Worm (Caenorhabditis elegans) whole organism, young adult: ENCODE data around the gene unc-22.

Source experiments
- B0336.3 ChIP-seq: fragments of 200-800 bp; sonication (Bioruptor generic); IDR thresholded peaks from 2 replicates; pipeline ENCODE4 v1.3.6; 2022; ENCODE audit warnings: missing genetic modification characterization, missing compliant biosample characterization
- F10E7.11 ChIP-seq: sonication (generic microtip); optimal IDR thresholded peaks from 2 replicates; lab custom pipeline; 2017; ENCODE audit warnings: mild to moderate bottlenecking, missing genetic modification characterization, moderate library complexity, missing compliant biosample characterization
- F57C9.4 ChIP-seq: sonication (generic microtip); optimal IDR thresholded peaks from 2 replicates; lab custom pipeline; 2017; ENCODE audit warnings: mild to moderate bottlenecking, missing genetic modification characterization, missing compliant biosample characterization
- K11D2.4 ChIP-seq: fragments of 200-800 bp; sonication (Bioruptor generic); IDR thresholded peaks from 2 replicates; pipeline ENCODE4 v1.3.6; 2022; ENCODE audit warnings: missing genetic modification reagents, missing genetic modification characterization, missing compliant biosample characterization
- T26A5.8 ChIP-seq: sonication (generic microtip); optimal IDR thresholded peaks from 2 replicates; lab custom pipeline; 2016; ENCODE audit warnings: missing genetic modification characterization, missing compliant biosample characterization
- Y95B8A.8 ChIP-seq: fragments of 200-800 bp; sonication (Bioruptor generic); IDR thresholded peaks from 2 replicates; pipeline ENCODE4 v1.3.6; 2022; ENCODE audit warnings: missing genetic modification reagents, missing genetic modification characterization, missing compliant biosample characterization
- akir-1 ChIP-seq: fragments of 200-800 bp; sonication (Bioruptor generic); optimal IDR thresholded peaks from 2 replicates; lab custom pipeline; 2018; ENCODE audit warnings: mild to moderate bottlenecking, missing genetic modification characterization, moderate library complexity, missing compliant biosample characterization
- attf-6 ChIP-seq: fragments of 200-800 bp; sonication (Bioruptor generic); IDR thresholded peaks from 2 replicates; pipeline ENCODE4 v1.3.6; 2022; ENCODE audit warnings: missing genetic modification reagents, missing genetic modification characterization, missing compliant biosample characterization
- cebp-2 ChIP-seq: fragments of 200-800 bp; sonication (Bioruptor generic); IDR thresholded peaks from 2 replicates; pipeline ENCODE4 v1.3.6; 2022; ENCODE audit warnings: missing genetic modification characterization, missing compliant biosample characterization
- ceh-40 ChIP-seq: fragments of 200-800 bp; sonication (Bioruptor generic); IDR thresholded peaks from 2 replicates; pipeline ENCODE4 v1.3.6; 2022; ENCODE audit warnings: missing genetic modification characterization, missing compliant biosample characterization
- die-1 ChIP-seq: sonication (generic microtip); optimal IDR thresholded peaks from 2 replicates; lab custom pipeline; 2016; ENCODE audit warnings: missing genotype, mild to moderate bottlenecking, missing genetic modification characterization, missing compliant biosample characterization
- egrh-3 ChIP-seq: fragments of 200-800 bp; sonication (Bioruptor generic); IDR thresholded peaks from 2 replicates; pipeline ENCODE4 v1.3.6; 2022; ENCODE audit warnings: missing genetic modification reagents, missing genetic modification characterization, missing compliant biosample characterization
- him-1 ChIP-seq: sonication (generic microtip); optimal IDR thresholded peaks from 2 replicates; lab custom pipeline; 2016; ENCODE audit warnings: missing genotype, missing genetic modification reagents, missing genetic modification characterization, missing compliant biosample characterization
- lin-40 ChIP-seq: sonication (generic microtip); optimal IDR thresholded peaks from 2 replicates; lab custom pipeline; 2016; ENCODE audit warnings: missing genetic modification characterization, mild to moderate bottlenecking, missing compliant biosample characterization, missing genotype, missing genetic modification reagents
- madf-6 ChIP-seq: fragments of 200-800 bp; sonication (Bioruptor generic); IDR thresholded peaks from 2 replicates; pipeline ENCODE4 v1.3.6; 2022; ENCODE audit warnings: missing genetic modification reagents, missing genetic modification characterization, missing compliant biosample characterization
- mes-4 ChIP-seq: sonication (generic microtip); optimal IDR thresholded peaks from 2 replicates; lab custom pipeline; 2016; ENCODE audit warnings: missing genotype, missing genetic modification characterization, missing compliant biosample characterization
- nfya-2 ChIP-seq: fragments of 200-800 bp; sonication (Bioruptor generic); IDR thresholded peaks from 2 replicates; pipeline ENCODE4 v1.3.6; 2022; ENCODE audit warnings: missing genetic modification reagents, missing genetic modification characterization, missing compliant biosample characterization
- nhr-80 ChIP-seq: sonication (generic microtip); optimal IDR thresholded peaks from 2 replicates; lab custom pipeline; 2016; ENCODE audit warnings: missing genetic modification characterization, missing compliant biosample characterization
- repo-1 ChIP-seq: sonication (generic microtip); optimal IDR thresholded peaks from 2 replicates; lab custom pipeline; 2017; ENCODE audit warnings: mild to moderate bottlenecking, missing genetic modification characterization, missing compliant biosample characterization
- sdz-38 ChIP-seq: sonication (generic microtip); optimal IDR thresholded peaks from 2 replicates; lab custom pipeline; 2016; ENCODE audit warnings: missing genotype, missing genetic modification characterization, missing compliant biosample characterization
- snpc-1.3 ChIP-seq: sonication (generic microtip); optimal IDR thresholded peaks from 2 replicates; lab custom pipeline; 2017; ENCODE audit warnings: missing genetic modification characterization, mild to moderate bottlenecking, missing compliant biosample characterization, antibody characterized with exemption, moderate library complexity, missing genotype, missing genetic modification reagents; ENCODE audit not compliant: insufficient read depth
- somi-1 ChIP-seq: fragments of 200-800 bp; sonication (Bioruptor generic); optimal IDR thresholded peaks from 2 replicates; lab custom pipeline; 2018; ENCODE audit warnings: mild to moderate bottlenecking, missing genetic modification characterization, missing compliant biosample characterization
- tbx-9 ChIP-seq: sonication (generic microtip); optimal IDR thresholded peaks from 2 replicates; lab custom pipeline; 2016; ENCODE audit warnings: borderline replicate concordance, missing genetic modification characterization, inconsistent platforms, missing compliant biosample characterization
- unc-62 ChIP-seq: fragments of 150-350 bp; optimal IDR thresholded peaks from 2 replicates; lab custom pipeline; 2014; ENCODE audit warnings: missing biosample characterization, missing genetic modification reagents, missing genetic modification characterization
- zfh-2 ChIP-seq: fragments of 200-800 bp; sonication (Bioruptor generic); conservative IDR thresholded peaks from 2 replicates; pipeline ENCODE4 v1.3.6; 2022; ENCODE audit warnings: missing genetic modification reagents, missing genetic modification characterization, missing compliant biosample characterization
- zim-3 ChIP-seq: sonication (generic microtip); optimal IDR thresholded peaks from 2 replicates; lab custom pipeline; 2017; ENCODE audit warnings: mild to moderate bottlenecking, missing genetic modification characterization, moderate library complexity, missing compliant biosample characterization
- ztf-18 ChIP-seq: sonication (generic microtip); optimal IDR thresholded peaks from 2 replicates; lab custom pipeline; 2016; ENCODE audit warnings: missing genotype, mild to moderate bottlenecking, missing genetic modification characterization, missing compliant biosample characterization
- ztf-22 ChIP-seq: fragments of 200-800 bp; sonication (Bioruptor generic); optimal IDR thresholded peaks from 2 replicates; lab custom pipeline; 2018; ENCODE audit warnings: mild to moderate bottlenecking, missing genetic modification characterization, moderate library complexity, missing compliant biosample characterization
- ztf-25 ChIP-seq: fragments of 200-800 bp; sonication (Bioruptor generic); IDR thresholded peaks from 2 replicates; pipeline ENCODE4 v1.3.6; 2022; ENCODE audit warnings: missing genetic modification reagents, missing genetic modification characterization, missing compliant biosample characterization
- ztf-26 ChIP-seq: sonication (generic microtip); optimal IDR thresholded peaks from 2 replicates; lab custom pipeline; 2017; ENCODE audit warnings: missing genetic modification characterization, missing compliant biosample characterization

The unc-22 gene

DNA sequence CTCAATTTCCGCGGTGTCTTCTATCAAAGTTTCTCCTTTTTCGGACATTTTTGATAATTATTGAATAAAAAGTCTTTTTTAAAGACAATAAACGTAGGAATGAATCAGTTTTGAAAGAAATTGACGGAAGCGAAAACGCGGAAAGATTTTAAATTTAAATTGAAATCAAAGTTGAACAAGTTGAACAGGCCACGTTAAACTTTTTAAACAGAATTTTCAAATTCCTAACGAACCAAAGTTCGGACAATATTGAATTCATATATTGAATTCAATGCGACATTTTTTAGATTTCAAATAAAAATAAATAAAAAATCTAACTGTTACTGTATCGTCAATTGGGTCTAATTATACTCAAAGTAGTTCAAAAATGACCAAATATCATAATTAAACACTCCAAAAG lies 61.1 kb downstream of the unc-22 start, which contains the start of gene hdl-1:
TSS of gene hdl-1 (minus strand) at position 101 of the 400 bp plus-strand sequence.
- TF ChIP-seq tbx-9 (tag; lab: Kevin White, UChicago) = no peak
- TF ChIP-seq die-1 = no peak

DNA sequence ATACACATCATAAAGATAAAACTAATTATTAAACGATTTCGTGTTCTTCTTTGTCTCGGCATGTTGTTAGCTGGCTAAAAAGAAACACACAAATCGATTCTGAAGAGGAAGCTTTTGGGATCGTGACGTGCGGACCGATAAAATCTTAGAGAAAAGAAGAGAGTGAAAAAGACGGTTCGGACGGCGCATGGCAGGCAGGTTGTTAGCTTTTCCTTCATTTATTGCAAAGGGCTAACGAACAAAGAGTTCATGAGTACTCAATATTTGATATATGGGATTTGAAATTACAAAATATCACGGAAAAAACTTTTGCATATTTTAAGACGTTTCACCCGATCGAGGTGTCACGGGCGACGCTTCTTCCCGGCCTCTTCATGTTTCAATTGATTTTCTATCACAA lies 65.2 kb downstream of the unc-22 start, which contains the start of gene ZK829.3:
TSS of gene ZK829.3 (minus strand) at position 101 of the 400 bp plus-strand sequence.
- TF ChIP-seq egrh-3 (GFP tag; lab: Robert Waterston, UW) (no peak), F57C9.4 (tag; lab: Kevin White, UChicago) (no peak), ceh-40 (GFP tag; lab: Robert Waterston, UW) (no peak), somi-1 (GFP tag; lab: Kevin White, UChicago) (no peak), ztf-18 (no peak)

ce11 chrIV:11942313-11942712 lies 68.5 kb downstream of the unc-22 start, which contains the start of gene ZK829.1:
ZK829.1 (minus strand) TSS chrIV:11942413.
- TF ChIP-seq sdz-38 (tag; lab: Kevin White, UChicago) (no peak), Y95B8A.8 (GFP tag; lab: Robert Waterston, UW) (no peak), ztf-22 (no peak), F10E7.11 (no peak), nhr-80 (no peak), repo-1 (no peak), T26A5.8 (no peak), madf-6 (no peak)

DNA sequence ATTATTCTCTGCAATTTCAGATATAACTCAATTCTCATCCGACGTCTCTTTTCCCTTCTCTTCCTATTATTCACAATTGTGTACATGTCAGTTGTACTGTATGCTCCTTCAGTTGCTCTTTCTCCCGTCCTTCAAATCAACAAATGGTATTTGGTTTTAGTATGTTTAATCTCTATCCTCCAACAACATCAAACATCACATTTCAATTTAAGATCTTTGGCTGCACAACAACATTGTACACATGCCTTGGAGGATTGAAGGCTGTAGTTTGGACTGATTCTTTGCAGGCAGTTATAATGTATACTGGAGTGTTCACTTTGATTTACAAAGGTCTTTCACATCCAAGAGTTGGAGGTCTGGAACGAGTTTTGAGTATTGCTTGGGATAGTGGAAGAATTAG lies 72.3 kb downstream of the unc-22 start:
- TF ChIP-seq mes-4 (no peak), snpc-1.3 (tag; lab: Kevin White, UChicago) (no peak), somi-1 (GFP tag; lab: Kevin White, UChicago) (no peak), T26A5.8 (no peak), K11D2.4 (GFP tag; lab: Robert Waterston, UW) (0 out of 2 replicates have a peak, but pooled peaks have one; percentile 43)

- TF ChIP-seq mes-4 (no peak), ztf-26 (tag; lab: Kevin White, UChicago) (no peak)
Observed at ce11 chrIV:11937087-11937486, 73.7 kb downstream of the unc-22 start, which contains the start of gene slc-5A12. slc-5A12 (plus strand) TSS chrIV:11937419.

DNA sequence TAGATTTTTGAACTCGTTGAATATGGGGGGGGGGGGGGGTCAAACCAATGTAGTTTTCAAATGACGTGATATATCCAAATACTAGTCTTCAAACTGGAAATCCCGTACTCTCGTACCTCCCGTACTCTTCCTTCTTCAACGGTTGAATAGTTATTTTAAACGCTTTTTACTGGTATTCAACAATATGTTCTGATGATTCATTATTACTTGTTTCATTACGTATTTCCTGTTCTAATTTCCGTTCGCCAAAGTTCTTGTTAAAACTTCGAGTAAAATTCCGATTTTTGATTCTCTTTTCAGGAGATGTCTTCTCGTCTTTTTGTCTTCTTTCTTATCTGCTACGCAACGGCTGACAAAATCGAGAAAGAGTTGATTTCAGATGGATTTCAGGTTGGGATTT lies 80.2 kb downstream of the unc-22 start, which contains the start of gene nhx-9:
TSS of gene nhx-9 (plus strand) at position 301 of the 400 bp plus-strand sequence.
- no peak for TF ChIP-seq B0336.3 (GFP tag; lab: Robert Waterston, UW)
- TF ChIP-seq cebp-2 (GFP tag; lab: Robert Waterston, UW) = no peak
- TF ChIP-seq F57C9.4 (tag; lab: Kevin White, UChicago) = no peak
- no peak for TF ChIP-seq zim-3 (tag; lab: Kevin White, UChicago)
- no peak for TF ChIP-seq nfya-2 (GFP tag; lab: Robert Waterston, UW)
- no peak for TF ChIP-seq zfh-2
- TF ChIP-seq him-1 (tag; lab: Kevin White, UChicago) = no peak
- no peak for TF ChIP-seq T26A5.8
- TF ChIP-seq attf-6 (GFP tag; lab: Robert Waterston, UW) = no peak
- TF ChIP-seq akir-1 (GFP tag; lab: Kevin White, UChicago) = no peak
- no peak for TF ChIP-seq ztf-25 (GFP tag; lab: Robert Waterston, UW)
- TF ChIP-seq unc-62 (GFP tag; lab: Kevin White, UChicago) = no peak
- no peak for TF ChIP-seq lin-40 (tag; lab: Kevin White, UChicago)
- no peak for TF ChIP-seq K11D2.4 (GFP tag; lab: Robert Waterston, UW)
